Fruit fly (Drosophila melanogaster) whole organism, adult: ENCODE data around the gene Loxl1.

Source experiments
- CG11617 ChIP-seq: fragments of 200-800 bp; sonication (Bioruptor generic); optimal IDR thresholded peaks from 2 replicates; lab custom pipeline; 2017; ENCODE audit warnings: mild to moderate bottlenecking, missing biosample characterization, missing genetic modification reagents, missing genetic modification characterization
- CG12768 ChIP-seq: fragments of 200-800 bp; sonication (Bioruptor generic); optimal IDR thresholded peaks from 2 replicates; lab custom pipeline; 2017; ENCODE audit warnings: missing biosample characterization, missing genetic modification characterization, mild to moderate bottlenecking, moderate library complexity, missing genetic modification reagents
- CG14711 ChIP-seq: fragments of 200-800 bp; sonication (Bioruptor generic); optimal IDR thresholded peaks from 2 replicates; lab custom pipeline; 2018; ENCODE audit warnings: missing biosample characterization, mild to moderate bottlenecking, missing genetic modification characterization, moderate library complexity
- CG5204 ChIP-seq: fragments of 200-800 bp; sonication (Bioruptor generic); optimal IDR thresholded peaks from 2 replicates; lab custom pipeline; 2016; ENCODE audit warnings: missing biosample characterization, missing genetic modification characterization
- CG7045 ChIP-seq: fragments of 200-800 bp; sonication (Bioruptor generic); optimal IDR thresholded peaks from 2 replicates; lab custom pipeline; 2017; ENCODE audit warnings: missing biosample characterization, mild to moderate bottlenecking, missing genetic modification characterization
- CG7101 ChIP-seq: fragments of 200-800 bp; sonication (Bioruptor generic); optimal IDR thresholded peaks from 2 replicates; lab custom pipeline; 2018; ENCODE audit warnings: missing biosample characterization, mild to moderate bottlenecking, missing genetic modification characterization, moderate library complexity
- Clk ChIP-seq: fragments of 200-800 bp; sonication (Bioruptor generic); optimal IDR thresholded peaks from 2 replicates; lab custom pipeline; 2017; ENCODE audit warnings: missing biosample characterization, missing genetic modification characterization
- Crg-1 ChIP-seq: fragments of 200-800 bp; sonication (Bioruptor generic); optimal IDR thresholded peaks from 2 replicates; lab custom pipeline; 2016; ENCODE audit warnings: missing biosample characterization, missing genetic modification characterization
- Hr96 ChIP-seq: fragments of 200-800 bp; sonication (Bioruptor generic); optimal IDR thresholded peaks from 2 replicates; lab custom pipeline; 2016; ENCODE audit warnings: missing biosample characterization, missing genetic modification characterization
- Mnt ChIP-seq: fragments of 200-800 bp; sonication (Bioruptor generic); optimal IDR thresholded peaks from 2 replicates; lab custom pipeline; 2016; ENCODE audit warnings: missing biosample characterization, mild to moderate bottlenecking, missing genetic modification characterization
- bab1 ChIP-seq: fragments of 200-800 bp; sonication (Bioruptor generic); optimal IDR thresholded peaks from 3 replicates; lab custom pipeline; 2019; ENCODE audit warnings: missing biosample characterization, mild to moderate bottlenecking, missing genetic modification characterization, moderate library complexity
- cic ChIP-seq: fragments of 200-800 bp; sonication (Bioruptor generic); optimal IDR thresholded peaks from 2 replicates; lab custom pipeline; 2017; ENCODE audit warnings: missing biosample characterization, mild to moderate bottlenecking, missing genetic modification characterization, moderate library complexity
- cnc ChIP-seq, 2 experiments: fragments of >200 bp; optimal IDR thresholded peaks; 2 replicates each; lab custom pipeline; 2017
- kay ChIP-seq: fragments of 200-800 bp; sonication (Bioruptor generic); peaks from one replicate; lab custom pipeline; 2016; ENCODE audit warnings: missing biosample characterization, missing genetic modification characterization, borderline replicate concordance
- ovo ChIP-seq: fragments of 200-800 bp; sonication (Bioruptor generic); optimal IDR thresholded peaks from 2 replicates; lab custom pipeline; 2016; ENCODE audit warnings: missing biosample characterization, missing genetic modification characterization
- pad ChIP-seq: fragments of 200-800 bp; sonication (Bioruptor generic); optimal IDR thresholded peaks from 3 replicates; lab custom pipeline; 2017; ENCODE audit warnings: missing biosample characterization, missing genetic modification characterization, mild to moderate bottlenecking, moderate library complexity, missing genetic modification reagents
- tj ChIP-seq: fragments of 200-800 bp; sonication (Bioruptor generic); optimal IDR thresholded peaks from 3 replicates; lab custom pipeline; 2017; ENCODE audit warnings: missing biosample characterization, mild to moderate bottlenecking, missing genetic modification characterization, moderate library complexity
- toe ChIP-seq: fragments of 200-800 bp; sonication (Bioruptor generic); optimal IDR thresholded peaks from 2 replicates; lab custom pipeline; 2016; ENCODE audit warnings: missing biosample characterization, missing genetic modification characterization

Loxl1 gene

dm6 chr3R:31482117-31482516 is 22.4 kb upstream of the Loxl1 start:
- no peak for TF ChIP-seq CG11617 (GFP tag; lab: Kevin White, UChicago)
- TF ChIP-seq tj (GFP tag; lab: Kevin White, UChicago) = no peak
- no peak for TF ChIP-seq ovo
- no peak for TF ChIP-seq pad
- no peak for TF ChIP-seq cic (GFP tag; lab: Kevin White, UChicago)
- no peak for TF ChIP-seq Mnt (GFP tag; lab: Kevin White, UChicago)
- TF ChIP-seq CG12768 = no peak
- no peak for TF ChIP-seq CG14711 (tag; lab: Kevin White, UChicago)

DNA sequence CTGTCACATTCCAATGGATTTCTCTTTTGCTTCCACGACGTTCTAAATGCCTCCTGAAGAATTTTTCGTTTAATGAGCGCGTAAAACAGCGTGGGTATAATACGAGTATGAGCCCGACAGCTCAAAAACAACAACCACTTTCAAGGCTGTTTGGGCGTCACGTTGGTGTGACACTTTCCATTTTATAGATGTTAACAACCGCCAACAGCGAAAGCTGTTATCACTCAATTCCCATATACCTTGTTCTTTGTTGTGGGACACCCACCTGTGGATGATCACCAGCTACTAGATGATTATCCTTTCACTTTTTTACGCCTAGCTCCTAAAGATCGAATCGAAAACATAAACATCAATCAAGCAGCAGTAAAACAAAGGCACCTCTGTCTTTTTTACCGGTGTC is 17.5 kb upstream of the Loxl1 start:
- no peak for TF ChIP-seq ovo

DNA sequence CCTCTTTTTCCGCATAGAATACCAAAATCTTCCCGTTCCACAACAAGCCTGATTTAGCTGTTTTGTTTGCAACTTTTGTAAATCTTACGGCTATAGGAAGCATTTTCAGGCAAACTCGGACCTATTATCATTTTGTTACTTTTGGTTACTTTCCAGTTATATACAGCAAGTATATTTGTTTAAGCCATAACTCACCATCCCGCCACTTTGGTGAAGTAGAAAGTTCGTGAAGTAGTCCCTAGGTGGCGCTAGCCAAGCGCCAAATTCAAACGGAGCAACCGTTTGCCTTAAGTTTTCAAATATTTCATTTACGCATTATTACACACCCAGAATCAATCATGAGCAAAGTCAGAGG is 3.3 kb upstream of the Loxl1 start, which contains the start of the genes CG11334 and CG11333:
CG11334 (minus strand) TSS at position 26 of the 355 bp plus-strand sequence.
CG11333 (plus strand) TSS at position 290 of the 355 bp plus-strand sequence.
- peak; percentile 13 for TF ChIP-seq bab1 (GFP tag; lab: Kevin White, UChicago)
- TF ChIP-seq pad = no peak

DNA sequence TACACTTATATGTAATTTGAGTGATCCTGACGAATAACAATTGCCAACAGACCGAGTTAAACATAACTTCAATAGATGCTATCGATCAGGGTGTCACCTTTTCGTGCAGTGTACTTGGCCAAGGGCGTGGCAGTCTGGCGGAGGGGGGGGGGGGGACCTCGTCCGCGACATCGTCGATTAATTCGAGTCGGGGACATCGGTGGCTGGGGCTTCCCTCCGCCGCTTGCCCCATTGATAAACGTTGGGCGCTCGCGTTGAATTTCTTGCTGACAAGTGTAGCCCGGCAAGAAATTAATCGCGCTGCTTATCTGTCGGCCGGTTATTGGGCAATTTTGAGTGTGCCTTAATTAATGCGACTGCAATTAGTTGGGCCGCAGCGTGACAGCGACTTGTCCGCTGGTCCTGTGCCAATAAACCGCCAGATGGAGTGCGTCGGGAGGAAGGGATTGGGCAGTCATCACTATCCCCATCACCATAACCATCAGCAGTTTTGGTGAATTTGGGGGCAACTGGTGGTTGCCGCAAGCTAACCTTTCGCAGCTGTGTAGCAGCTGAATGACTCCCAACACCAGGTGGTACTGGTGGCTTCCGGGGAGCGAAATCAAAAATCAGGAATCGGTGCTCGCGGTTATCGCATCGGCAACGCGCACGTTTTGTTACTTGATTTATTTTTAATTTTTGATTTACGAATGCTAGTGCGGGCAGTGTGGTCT is 2.8 kb upstream of the Loxl1 start:
- TF ChIP-seq Mnt (GFP tag; lab: Kevin White, UChicago) = peak; percentile 17
- TF ChIP-seq tj (GFP tag; lab: Kevin White, UChicago) = peak; percentile 11
- TF ChIP-seq pad = no peak

dm6 chr3R:31461281-31461680 is 1.6 kb upstream of the Loxl1 start:
- TF ChIP-seq cnc (optimal IDR thresholded peaks at IDR 0.05; lab: Kevin White, UChicago) = peak in 1 of 2 experiments; percentile 48
- no peak for TF ChIP-seq ovo

DNA sequence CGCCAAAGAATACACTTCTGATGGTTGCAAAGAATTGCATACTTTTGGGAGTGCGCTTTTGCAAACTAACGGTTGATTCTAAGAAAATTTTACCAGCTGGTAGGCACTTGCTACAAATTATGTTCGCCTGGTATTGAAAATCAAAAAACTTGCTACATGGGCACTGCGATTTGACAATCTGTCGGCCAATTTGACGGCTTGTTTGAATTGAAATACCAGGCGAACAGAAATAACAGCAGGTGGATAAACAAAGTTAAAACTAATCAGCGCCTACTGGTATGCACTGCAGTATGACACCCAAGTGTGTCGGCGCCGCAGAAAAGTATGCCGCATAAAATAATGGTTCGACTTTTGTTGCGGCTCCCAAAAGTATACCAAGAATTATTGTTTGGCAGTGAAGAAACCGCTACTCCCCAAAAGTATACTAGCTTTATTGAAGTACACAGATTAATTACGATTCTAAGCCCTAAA is 1.6 kb downstream of the Loxl1 start:
- TF ChIP-seq toe (GFP tag; lab: Kevin White, UChicago) (no peak), bab1 (GFP tag; lab: Kevin White, UChicago) (peak; percentile 63), Hr96 (GFP tag; lab: Kevin White, UChicago) (no peak), cic (GFP tag; lab: Kevin White, UChicago) (no peak), Clk (GFP tag; lab: Kevin White, UChicago) (no peak), ovo (peak; percentile 89), Mnt (GFP tag; lab: Kevin White, UChicago) (no peak), CG7101 (no peak), CG7045 (GFP tag; lab: Kevin White, UChicago) (no peak), kay (GFP tag; lab: Kevin White, UChicago) (no peak)

DNA sequence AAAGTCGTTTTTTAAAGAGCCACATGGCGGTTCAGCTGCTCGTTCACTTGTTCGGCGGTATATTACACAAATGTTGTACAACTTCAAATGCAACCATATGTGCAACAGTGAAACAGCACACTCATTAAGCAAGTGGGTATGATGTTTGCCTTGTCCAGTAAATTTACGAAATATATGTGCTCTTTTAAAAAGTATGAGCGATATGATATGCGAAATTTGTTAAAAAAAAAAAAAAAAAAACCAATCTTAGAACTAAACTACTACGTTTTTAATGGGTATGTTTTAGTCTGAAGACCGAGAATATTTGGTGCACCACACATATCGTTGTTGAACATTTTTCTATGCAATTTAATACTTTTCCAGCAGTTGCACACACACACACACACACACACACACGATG is 16.2 kb downstream of the Loxl1 start:
- TF ChIP-seq CG5204 (no peak), pad (no peak), Mnt (GFP tag; lab: Kevin White, UChicago) (no peak), Clk (GFP tag; lab: Kevin White, UChicago) (no peak), Crg-1 (GFP tag; lab: Kevin White, UChicago) (no peak), CG11617 (GFP tag; lab: Kevin White, UChicago) (no peak), cic (GFP tag; lab: Kevin White, UChicago) (no peak), bab1 (GFP tag; lab: Kevin White, UChicago) (no peak), ovo (no peak), CG7101 (no peak)

dm6 chr3R:31443023-31443422 is 16.6 kb downstream of the Loxl1 start:
- TF ChIP-seq pad (no peak), tj (GFP tag; lab: Kevin White, UChicago) (peak; percentile 10), CG7101 (no peak), cnc (optimal IDR thresholded peaks at IDR 0.05; lab: Kevin White, UChicago) (no peak), CG7045 (GFP tag; lab: Kevin White, UChicago) (no peak), CG14711 (tag; lab: Kevin White, UChicago) (no peak)

DNA sequence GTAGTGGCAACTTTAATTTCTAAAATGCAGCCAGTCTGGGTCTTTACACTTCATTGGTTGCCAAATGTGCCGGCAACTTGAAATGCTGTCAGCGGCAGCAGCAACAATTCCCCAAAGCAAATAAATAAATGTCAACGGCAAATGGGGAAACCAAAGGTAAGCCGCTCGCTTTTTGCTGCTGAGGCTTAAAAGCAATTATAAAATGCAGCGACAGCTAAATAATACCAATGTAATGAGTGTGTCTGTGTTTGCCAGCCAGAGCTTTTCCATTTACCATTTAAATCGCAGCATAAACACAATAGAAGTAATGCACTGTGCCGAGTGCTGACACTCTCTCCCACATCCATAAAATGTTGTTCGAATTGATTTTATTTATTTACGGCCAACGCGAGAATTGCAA is 19.1 kb downstream of the Loxl1 start:
- TF ChIP-seq Clk (GFP tag; lab: Kevin White, UChicago) (no peak), tj (GFP tag; lab: Kevin White, UChicago) (peak; percentile 93)
